Worm (Caenorhabditis elegans) whole organism, L4/young adult: ENCODE results near the gene lis-1.

Experiments used
- dao-5 ChIP-seq: sonication (generic microtip); optimal IDR thresholded peaks from 2 replicates; lab custom pipeline; 2016; ENCODE audit warnings: missing genotype, missing genetic modification characterization, moderate library complexity, missing compliant biosample characterization
- him-1 ChIP-seq: sonication (generic microtip); optimal IDR thresholded peaks from 2 replicates; lab custom pipeline; 2016; ENCODE audit warnings: missing genotype, missing genetic modification reagents, missing genetic modification characterization, missing compliant biosample characterization

ce11 chrIII:13380196-13380595 lies 3.7 kb upstream of the lis-1 start, which contains the start of gene T03F6.6:
- TF ChIP-seq dao-5 (tag; lab: Kevin White, UChicago) (no peak), him-1 (tag; lab: Kevin White, UChicago) (no peak)
